Worm (Caenorhabditis elegans) whole organism, young adult: ENCODE results near the gene T22D1.3.

Source experiments
- B0035.1 ChIP-seq: sonication (generic microtip); optimal IDR thresholded peaks from 2 replicates; lab custom pipeline; 2016; ENCODE audit warnings: missing genetic modification characterization, mild to moderate bottlenecking, missing compliant biosample characterization, missing genotype, missing genetic modification reagents
- C06A6.2 ChIP-seq: fragments of 200-800 bp; sonication (Bioruptor generic); conservative IDR thresholded peaks from 2 replicates; pipeline ENCODE4 v1.3.6; 2022; ENCODE audit warnings: missing genetic modification characterization, missing compliant biosample characterization
- C17E4.6 ChIP-seq: fragments of 200-800 bp; sonication (Bioruptor generic); IDR thresholded peaks from 2 replicates; pipeline ENCODE4 v1.3.6; 2022; ENCODE audit warnings: missing genetic modification reagents, missing genetic modification characterization, missing compliant biosample characterization
- F23B12.7 ChIP-seq: sonication (generic microtip); optimal IDR thresholded peaks from 2 replicates; lab custom pipeline; 2017; ENCODE audit warnings: missing genetic modification characterization, mild to moderate bottlenecking, missing compliant biosample characterization, antibody characterized with exemption, moderate library complexity; ENCODE audit not compliant: insufficient read depth
- F52B5.7 ChIP-seq: sonication (generic microtip); optimal IDR thresholded peaks from 2 replicates; lab custom pipeline; 2016; ENCODE audit warnings: mild to moderate bottlenecking, missing genetic modification characterization, missing compliant biosample characterization
- F57A8.1 ChIP-seq: fragments of 200-800 bp; sonication (Bioruptor generic); optimal IDR thresholded peaks from 2 replicates; lab custom pipeline; 2018; ENCODE audit warnings: mild to moderate bottlenecking, missing genetic modification characterization, moderate library complexity, missing compliant biosample characterization
- K11D2.4 ChIP-seq: fragments of 200-800 bp; sonication (Bioruptor generic); IDR thresholded peaks from 2 replicates; pipeline ENCODE4 v1.3.6; 2022; ENCODE audit warnings: missing genetic modification reagents, missing genetic modification characterization, missing compliant biosample characterization
- K12H6.12 ChIP-seq: fragments of 200-800 bp; sonication (Bioruptor generic); optimal IDR thresholded peaks from 2 replicates; lab custom pipeline; 2018; ENCODE audit warnings: mild to moderate bottlenecking, missing genetic modification characterization, missing compliant biosample characterization
- Y67H2A.10 ChIP-seq: fragments of 200-800 bp; sonication (Bioruptor generic); conservative IDR thresholded peaks from 2 replicates; pipeline ENCODE4 v1.3.6; 2022; ENCODE audit warnings: missing genetic modification reagents, missing genetic modification characterization, missing compliant biosample characterization
- Y79H2A.3 ChIP-seq: fragments of 200-800 bp; sonication (Bioruptor generic); conservative IDR thresholded peaks from 2 replicates; pipeline ENCODE4 v1.3.6; 2022; ENCODE audit warnings: missing genetic modification reagents, missing genetic modification characterization, missing compliant biosample characterization
- ZK185.1 ChIP-seq: sonication (generic microtip); optimal IDR thresholded peaks from 2 replicates; lab custom pipeline; 2016; ENCODE audit warnings: mild to moderate bottlenecking, missing genetic modification characterization, missing compliant biosample characterization; ENCODE audit not compliant: poor library complexity, severe bottlenecking
- aptf-2 ChIP-seq: fragments of 200-800 bp; sonication (Bioruptor generic); conservative IDR thresholded peaks from 2 replicates; pipeline ENCODE4 v1.3.6; 2022; ENCODE audit warnings: missing genetic modification reagents, missing genetic modification characterization, missing compliant biosample characterization
- atf-7 ChIP-seq: sonication (generic microtip); optimal IDR thresholded peaks from 2 replicates; lab custom pipeline; 2017; ENCODE audit warnings: mild to moderate bottlenecking, missing genetic modification characterization, missing compliant biosample characterization
- cebp-1 ChIP-seq, 2 experiments: fragments of 200-800 bp in 1 of 2; sonication (Bioruptor generic) in 1 of 2; sonication (generic microtip) in 1 of 2; IDR thresholded peaks in 1 of 2; optimal IDR thresholded peaks in 1 of 2; 2 replicates each; pipeline versions ENCODE4 v1.3.6 to Lab custom; 2017 to 2022; ENCODE audit warnings: missing compliant biosample characterization in 2 of 2, missing genetic modification characterization in 2 of 2, mild to moderate bottlenecking in 1 of 2, missing genetic modification reagents in 1 of 2, moderate library complexity in 1 of 2
- ceh-27 ChIP-seq: fragments of 200-800 bp; sonication (Bioruptor generic); optimal IDR thresholded peaks from 2 replicates; lab custom pipeline; 2018; ENCODE audit warnings: mild to moderate bottlenecking, missing genetic modification characterization, moderate library complexity, missing compliant biosample characterization
- chd-7 ChIP-seq: sonication (generic microtip); optimal IDR thresholded peaks from 2 replicates; lab custom pipeline; 2016; ENCODE audit warnings: mild to moderate bottlenecking, missing genetic modification characterization, moderate library complexity, missing compliant biosample characterization
- die-1 ChIP-seq: sonication (generic microtip); optimal IDR thresholded peaks from 2 replicates; lab custom pipeline; 2016; ENCODE audit warnings: missing genotype, mild to moderate bottlenecking, missing genetic modification characterization, missing compliant biosample characterization
- dox-1 ChIP-seq: fragments of 200-800 bp; sonication (Bioruptor generic); IDR thresholded peaks from 2 replicates; pipeline ENCODE4 v1.3.6; 2022; ENCODE audit warnings: missing genetic modification reagents, missing genetic modification characterization, missing compliant biosample characterization
- lin-35 ChIP-seq, 3 experiments: fragments of 150-350 bp in 2 of 3; sonication (generic microtip) in 1 of 3; optimal IDR thresholded peaks; 2 replicates each; lab custom pipeline; 2014 to 2018; ENCODE audit warnings: missing biosample characterization in 3 of 3, missing genetic modification characterization in 3 of 3, missing genetic modification reagents in 3 of 3
- lin-40 ChIP-seq: sonication (generic microtip); optimal IDR thresholded peaks from 2 replicates; lab custom pipeline; 2016; ENCODE audit warnings: missing genetic modification characterization, mild to moderate bottlenecking, missing compliant biosample characterization, missing genotype, missing genetic modification reagents
- lin-54 ChIP-seq: fragments of 200-800 bp; sonication (Bioruptor generic); optimal IDR thresholded peaks from 2 replicates; lab custom pipeline; 2018; ENCODE audit warnings: mild to moderate bottlenecking, missing genetic modification characterization, missing compliant biosample characterization
- lir-1 ChIP-seq: fragments of 200-800 bp; sonication (Bioruptor generic); conservative IDR thresholded peaks from 2 replicates; pipeline ENCODE4 v1.3.6; 2022; ENCODE audit warnings: missing genetic modification reagents, missing genetic modification characterization, missing compliant biosample characterization
- lsl-1 ChIP-seq: fragments of 200-800 bp; sonication (Bioruptor generic); optimal IDR thresholded peaks from 2 replicates; lab custom pipeline; 2018; ENCODE audit warnings: mild to moderate bottlenecking, missing genetic modification characterization, moderate library complexity, missing compliant biosample characterization
- madf-6 ChIP-seq: fragments of 200-800 bp; sonication (Bioruptor generic); IDR thresholded peaks from 2 replicates; pipeline ENCODE4 v1.3.6; 2022; ENCODE audit warnings: missing genetic modification reagents, missing genetic modification characterization, missing compliant biosample characterization
- mxl-1 ChIP-seq: sonication (generic microtip); optimal IDR thresholded peaks from 2 replicates; lab custom pipeline; 2016; ENCODE audit warnings: missing genetic modification characterization, missing compliant biosample characterization
- nhr-120 ChIP-seq: fragments of 200-800 bp; sonication (Bioruptor generic); IDR thresholded peaks from 2 replicates; pipeline ENCODE4 v1.3.6; 2022; ENCODE audit warnings: missing genetic modification characterization, missing compliant biosample characterization
- nhr-27 ChIP-seq: fragments of 200-800 bp; sonication (Bioruptor generic); optimal IDR thresholded peaks from 2 replicates; lab custom pipeline; 2018; ENCODE audit warnings: mild to moderate bottlenecking, missing genetic modification characterization, moderate library complexity, missing compliant biosample characterization
- nhr-80 ChIP-seq: sonication (generic microtip); optimal IDR thresholded peaks from 2 replicates; lab custom pipeline; 2016; ENCODE audit warnings: missing genetic modification characterization, missing compliant biosample characterization
- rpc-1 ChIP-seq, 2 experiments: fragments of 150-350 bp in 1 of 2; sonication (generic microtip) in 1 of 2; optimal IDR thresholded peaks; 2 replicates each; lab custom pipeline; 2014 to 2018; ENCODE audit warnings: missing biosample characterization in 1 of 2, missing genetic modification characterization in 1 of 2, missing genetic modification reagents in 1 of 2, missing genotype in 1 of 2
- sea-2 ChIP-seq: fragments of 200-800 bp; sonication (Bioruptor generic); IDR thresholded peaks from 2 replicates; pipeline ENCODE4 v1.3.6; 2022; ENCODE audit warnings: missing genetic modification characterization, missing compliant biosample characterization
- snpc-4 ChIP-seq, 5 experiments: fragments of 150-350 bp in 1 of 5; sonication (generic microtip) in 4 of 5; optimal IDR thresholded peaks; 2 replicates each; lab custom pipeline; 2014 to 2018; ENCODE audit warnings: missing genetic modification characterization in 5 of 5, missing biosample characterization in 3 of 5, antibody characterized with exemption in 2 of 5, mild to moderate bottlenecking in 2 of 5, missing compliant biosample characterization in 2 of 5, missing genotype in 2 of 5, moderate library complexity in 2 of 5, missing genetic modification reagents in 1 of 5
- somi-1 ChIP-seq: fragments of 200-800 bp; sonication (Bioruptor generic); optimal IDR thresholded peaks from 2 replicates; lab custom pipeline; 2018; ENCODE audit warnings: mild to moderate bottlenecking, missing genetic modification characterization, missing compliant biosample characterization
- unc-62 ChIP-seq: fragments of 150-350 bp; optimal IDR thresholded peaks from 2 replicates; lab custom pipeline; 2014; ENCODE audit warnings: missing biosample characterization, missing genetic modification reagents, missing genetic modification characterization

The T22D1.3 gene

ce11 chrIV:6912851-6913588, at the start of gene T22D1.3 (continued):
- TF ChIP-seq madf-6 (GFP tag; lab: Robert Waterston, UW): 0 out of 2 replicates have a peak, but pooled peaks have one; percentile 16

ce11 chrIV:6867791-6868190, 45.5 kb upstream of the T22D1.3 start, which contains the start of gene srx-20:
TSS of gene srx-20 (plus strand) at chrIV:6868091.
- TF ChIP-seq Y79H2A.3 (GFP tag; lab: Robert Waterston, UW) (no peak), atf-7 (tag; lab: Kevin White, UChicago) (no peak), nhr-120 (GFP tag; lab: Robert Waterston, UW) (no peak), F52B5.7 (no peak), Y67H2A.10 (GFP tag; lab: Robert Waterston, UW) (no peak), B0035.1 (tag; lab: Kevin White, UChicago) (no peak), mxl-1 (no peak), rpc-1 (optimal IDR thresholded peaks at IDR 0.05; lab: Kevin White, UChicago) (no peak), rpc-1 (tag; optimal IDR thresholded peaks at IDR 0.05; lab: Kevin White, UChicago) (no peak), C17E4.6 (no peak), lsl-1 (no peak), unc-62 (GFP tag; lab: Kevin White, UChicago) (no peak), dox-1 (GFP tag; lab: Robert Waterston, UW) (no peak), F23B12.7 (tag; lab: Kevin White, UChicago) (no peak)

ce11 chrIV:6872958-6873357, 40.4 kb upstream of the T22D1.3 start, which contains the start of gene srx-19:
TSS of gene srx-19 (plus strand) at chrIV:6873258.
- TF ChIP-seq ceh-27 (GFP tag; lab: Kevin White, UChicago) (no peak), lir-1 (GFP tag; lab: Robert Waterston, UW) (no peak), sea-2 (GFP tag; lab: Robert Waterston, UW) (no peak), nhr-80 (tag; lab: Kevin White, UChicago) (no peak)

- TF ChIP-seq C06A6.2 (GFP tag; lab: Robert Waterston, UW): peak; percentile 40; the same call in 1 of the 2 replicates
- TF ChIP-seq nhr-27 (tag; lab: Kevin White, UChicago): no peak
- TF ChIP-seq K12H6.12 (tag; lab: Kevin White, UChicago): peak; percentile 71
- TF ChIP-seq somi-1: peak; percentile 72
- peak; percentile 8 for TF ChIP-seq chd-7
- no peak for TF ChIP-seq cebp-1 (GFP tag; IDR thresholded peaks at IDR 0.05; lab: Robert Waterston, UW)
- TF ChIP-seq cebp-1 (tag; optimal IDR thresholded peaks at IDR 0.05; lab: Kevin White, UChicago): no peak
- TF ChIP-seq snpc-4 (GFP tag; optimal IDR thresholded peaks at IDR 0.05; lab: Kevin White, UChicago): no peak
- peak in 1 of 4 experiments; percentile 31 for TF ChIP-seq snpc-4 (tag; optimal IDR thresholded peaks at IDR 0.05; lab: Kevin White, UChicago)
- peak; percentile 53 for TF ChIP-seq ceh-27 (GFP tag; lab: Kevin White, UChicago)
- peak; percentile 18 for TF ChIP-seq ZK185.1 (tag; lab: Kevin White, UChicago)
- peak; percentile 59; the same call in 1 of the 2 replicates for TF ChIP-seq K11D2.4
- no peak for TF ChIP-seq lsl-1
- peak; percentile 52 for TF ChIP-seq lin-40
- TF ChIP-seq lin-54: peak; percentile 31
- TF ChIP-seq die-1 (tag; lab: Kevin White, UChicago): no peak
- TF ChIP-seq aptf-2 (GFP tag; lab: Robert Waterston, UW): no peak
- TF ChIP-seq lin-35 (GFP tag; optimal IDR thresholded peaks at IDR 0.05; lab: Kevin White, UChicago): peak in 1 of 3 experiments; percentile 47
- no peak for TF ChIP-seq F57A8.1 (GFP tag; lab: Kevin White, UChicago)
- TF ChIP-seq, all 124 proteins: peak for 11
These were observed 34.3 kb upstream of the T22D1.3 start for ce11 chrIV:6878912-6879554.
